Worm (Caenorhabditis elegans): Measurements from ENCODE around the gene F36H5.12.

DNA sequence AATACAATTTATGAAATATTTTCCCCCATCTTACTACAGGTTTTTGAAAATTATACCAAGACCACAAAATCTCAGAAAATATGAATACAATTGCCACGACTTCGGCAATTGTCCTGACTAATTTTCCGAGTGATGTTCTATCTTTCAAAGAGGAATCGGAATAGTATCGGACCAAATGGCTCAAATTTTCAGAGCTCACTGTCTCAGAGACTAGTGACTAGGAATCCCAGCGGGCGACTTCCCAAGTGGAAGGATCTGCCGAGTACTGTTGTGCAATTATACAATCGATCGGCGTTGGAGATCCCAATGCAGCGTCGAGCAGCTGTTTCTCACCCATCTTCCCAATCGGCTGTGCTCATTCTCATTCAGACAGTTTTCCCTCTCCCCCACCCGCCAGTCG, 16.9 kb upstream of the F36H5.12 start, which contains the start of gene F45C12.17:
- TF ChIP-seq ZK546.5 (tag; optimal IDR thresholded peaks at IDR 0.05) (no peak), aly-2 (tag; optimal IDR thresholded peaks at IDR 0.05) (no peak), lin-13 (GFP tag; optimal IDR thresholded peaks at IDR 0.05) (no peak), snpc-4 (tag; optimal IDR thresholded peaks at IDR 0.05) (no peak), nhr-11 (tag; optimal IDR thresholded peaks at IDR 0.05) (no peak), skn-1 (tag; optimal IDR thresholded peaks at IDR 0.05) (no peak), mdl-1 (tag; optimal IDR thresholded peaks at IDR 0.05) (no peak), unc-62 (GFP tag; optimal IDR thresholded peaks at IDR 0.05) (no peak), unc-39 (tag; optimal IDR thresholded peaks at IDR 0.05) (no peak)
